Fruit fly (Drosophila melanogaster): Measurements from ENCODE around the gene CG4194.

The CG4194 gene

DNA sequence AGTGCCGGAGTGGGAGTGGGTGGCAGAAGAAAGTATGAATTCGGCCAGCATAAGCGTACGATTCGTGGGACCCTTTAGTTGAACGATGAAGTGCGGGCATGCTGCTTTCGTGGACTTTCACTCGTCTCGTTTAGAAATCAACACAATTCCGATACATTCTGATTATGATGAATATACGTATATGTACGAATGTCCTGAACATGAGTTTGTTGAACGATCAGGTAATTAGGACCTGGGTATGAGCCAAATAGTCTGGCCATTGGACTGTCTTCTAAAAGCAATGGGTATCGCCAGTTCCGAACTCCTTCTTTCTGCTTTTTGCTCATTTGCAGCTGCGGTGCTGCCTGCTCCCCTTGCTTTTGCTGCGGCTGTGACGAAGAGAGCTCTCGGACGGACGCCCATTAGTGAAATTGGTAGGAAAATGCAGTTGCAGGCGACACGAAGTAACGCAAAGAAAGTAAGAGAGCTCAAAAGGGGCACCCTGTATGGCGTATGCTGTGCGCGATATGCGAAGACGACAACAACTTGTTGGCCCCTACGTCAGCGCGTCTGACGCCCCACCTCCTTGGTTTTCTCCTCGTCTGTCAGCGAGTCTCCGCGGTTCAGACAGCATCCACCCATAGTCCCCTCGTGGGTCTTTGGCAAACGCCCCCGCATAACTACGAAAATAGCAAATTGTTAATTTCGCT, 31.4 kb upstream of the CG4194 start (continued):
- TF ChIP-seq kay (GFP tag; optimal IDR thresholded peaks at IDR 0.05) (no peak), CG30403 (GFP tag; optimal IDR thresholded peaks at IDR 0.05) (peak; percentile 34), chif (GFP tag; optimal IDR thresholded peaks at IDR 0.05) (peak in 1 of 2 experiments; percentile 25), pnt (GFP tag; optimal IDR thresholded peaks at IDR 0.05) (peak; percentile 31), CG42726 (GFP tag; IDR thresholded peaks at IDR 0.05; ENCODE audit: partially characterized antibody) (no peak), CG11723 (GFP tag; optimal IDR thresholded peaks at IDR 0.05) (no peak), D19B (GFP tag; optimal IDR thresholded peaks at IDR 0.05) (peak; percentile 90), CG2120 (GFP tag; optimal IDR thresholded peaks at IDR 0.05) (peak; percentile 24), jumu (GFP tag; optimal IDR thresholded peaks at IDR 0.05) (peak; percentile 32), CG11504 (tag; optimal IDR thresholded peaks at IDR 0.05) (peak; percentile 50), CG6254 (GFP tag; optimal IDR thresholded peaks at IDR 0.05) (peak; percentile 86), lilli (GFP tag; optimal IDR thresholded peaks at IDR 0.05) (peak; percentile 28), CG15601 (tag; optimal IDR thresholded peaks at IDR 0.05) (peak; percentile 4), CG7556 (GFP tag; optimal IDR thresholded peaks at IDR 0.05) (peak; percentile 2), dysf (GFP tag; IDR thresholded peaks at IDR 0.05) (0 out of 3 replicates have a peak, but pooled peaks have one; percentile 35), Med (GFP tag) (peak; percentile 77), CG1603 (tag; optimal IDR thresholded peaks at IDR 0.05) (peak; percentile 44), pb (GFP tag; optimal IDR thresholded peaks at IDR 0.05) (peak; percentile 44), H2.0 (GFP tag; IDR thresholded peaks at IDR 0.05) (no peak), ATbp (GFP tag; optimal IDR thresholded peaks at IDR 0.05) (peak; percentile 19), Camta (GFP tag; optimal IDR thresholded peaks at IDR 0.05) (peak; percentile 31), Hr3 (GFP tag; optimal IDR thresholded peaks at IDR 0.05) (peak; percentile 25), CG31224 (GFP tag; IDR thresholded peaks at IDR 0.05) (0 out of 2 replicates have a peak, but pooled peaks have one; percentile 4), Hsf (GFP tag; optimal IDR thresholded peaks at IDR 0.05) (peak; percentile 26), bsh (GFP tag; optimal IDR thresholded peaks at IDR 0.05) (peak in 1 of 2 experiments; percentile 13), Hr78 (GFP tag; optimal IDR thresholded peaks at IDR 0.05) (no peak), Xrp1 (GFP tag; IDR thresholded peaks at IDR 0.05) (peak; percentile 38; the same call in 1 of the 2 replicates), shn (GFP tag; optimal IDR thresholded peaks at IDR 0.05) (peak; percentile 17), CG18599 (GFP tag; optimal IDR thresholded peaks at IDR 0.05) (peak; percentile 12), CG5180 (GFP tag; optimal IDR thresholded peaks at IDR 0.05) (peak; percentile 85), dmrt99B (tag; optimal IDR thresholded peaks at IDR 0.05) (no peak), kah (GFP tag; optimal IDR thresholded peaks at IDR 0.05) (peak; percentile 62), chm (GFP tag; IDR thresholded peaks at IDR 0.05) (0 out of 2 replicates have a peak, but pooled peaks have one; percentile 14), CG1529 (GFP tag; optimal IDR thresholded peaks at IDR 0.05) (peak; percentile 4), CG17359 (tag; optimal IDR thresholded peaks at IDR 0.05) (peak; percentile 17), Kr (GFP tag; optimal IDR thresholded peaks at IDR 0.05) (no peak), gem (tag; optimal IDR thresholded peaks at IDR 0.05) (peak; percentile 44), NfI (GFP tag; optimal IDR thresholded peaks at IDR 0.05) (peak; percentile 3), CG13424 (tag; optimal IDR thresholded peaks at IDR 0.05) (peak; percentile 13), CG14860 (GFP tag; IDR thresholded peaks at IDR 0.05; ENCODE audit: partially characterized antibody) (no peak), Ptx1 (GFP tag; IDR thresholded peaks at IDR 0.05) (peak; percentile 18; the same call in 1 of the 2 replicates), mam (GFP tag; optimal IDR thresholded peaks at IDR 0.05) (peak; percentile 7), phol (tag; optimal IDR thresholded peaks at IDR 0.05) (peak; percentile 39), ind (GFP tag; optimal IDR thresholded peaks at IDR 0.05) (peak; percentile 33), CG32532 (GFP tag; IDR thresholded peaks at IDR 0.05) (peak; percentile 19; the same call in 1 of the 2 replicates), CG11093 (GFP tag; IDR thresholded peaks at IDR 0.05) (no peak), zfh1 (GFP tag; IDR thresholded peaks at IDR 0.05) (0 out of 3 replicates have a peak, but pooled peaks have one; percentile 15), CG9437 (GFP tag; optimal IDR thresholded peaks at IDR 0.05) (peak; percentile 36)
